Worm (Caenorhabditis elegans) whole organism, mixed stage, embryonic: ENCODE data around the gene C07A9.9.

Experiments
- M03D4.4 ChIP-seq: sonication (generic microtip); optimal IDR thresholded peaks from 2 replicates; lab custom pipeline; 2017; ENCODE audit warnings: mild to moderate bottlenecking, missing genetic modification characterization, missing compliant biosample characterization
- bed-3 ChIP-seq: fragments of 200-800 bp; sonication (Bioruptor generic); optimal IDR thresholded peaks from 3 replicates; lab custom pipeline; 2018; ENCODE audit warnings: mild to moderate bottlenecking, missing genetic modification characterization, moderate library complexity, missing compliant biosample characterization
- blmp-1 ChIP-seq: fragments of 150-350 bp; optimal IDR thresholded peaks from 2 replicates; lab custom pipeline; 2014; ENCODE audit warnings: missing biosample characterization, missing genetic modification characterization
- ceh-39 ChIP-seq: fragments of 150-350 bp; optimal IDR thresholded peaks from 2 replicates; lab custom pipeline; 2014; ENCODE audit warnings: missing biosample characterization, missing genetic modification characterization
- ceh-43 ChIP-seq: fragments of 200-800 bp; sonication (Bioruptor generic); optimal IDR thresholded peaks from 2 replicates; lab custom pipeline; 2018; ENCODE audit warnings: mild to moderate bottlenecking, missing genetic modification characterization, moderate library complexity, missing compliant biosample characterization
- ceh-83 ChIP-seq: fragments of 200-800 bp; sonication (Bioruptor generic); optimal IDR thresholded peaks from 2 replicates; lab custom pipeline; 2018; ENCODE audit warnings: mild to moderate bottlenecking, missing genetic modification characterization, missing compliant biosample characterization
- ces-1 ChIP-seq: fragments of 150-350 bp; optimal IDR thresholded peaks from 2 replicates; lab custom pipeline; 2014; ENCODE audit warnings: missing biosample characterization, missing genetic modification reagents, missing genetic modification characterization
- cnd-1 ChIP-seq: fragments of 200-800 bp; sonication (Bioruptor generic); optimal IDR thresholded peaks from 2 replicates; lab custom pipeline; 2018; ENCODE audit warnings: mild to moderate bottlenecking, missing genetic modification characterization, missing compliant biosample characterization
- drap-1 ChIP-seq: fragments of 200-800 bp; sonication (Bioruptor generic); optimal IDR thresholded peaks from 3 replicates; lab custom pipeline; 2018; ENCODE audit warnings: mild to moderate bottlenecking, missing genetic modification characterization, missing compliant biosample characterization
- elt-1 ChIP-seq: sonication (generic microtip); optimal IDR thresholded peaks from 2 replicates; lab custom pipeline; 2017; ENCODE audit warnings: missing genetic modification characterization, mild to moderate bottlenecking, missing compliant biosample characterization, antibody characterized with exemption, moderate library complexity, borderline replicate concordance; ENCODE audit not compliant: insufficient read depth
- elt-3 ChIP-seq: fragments of 150-350 bp; optimal IDR thresholded peaks from 2 replicates; lab custom pipeline; 2014; ENCODE audit warnings: missing biosample characterization, missing genetic modification characterization
- flh-1 ChIP-seq: fragments of 200-800 bp; sonication (Bioruptor generic); optimal IDR thresholded peaks from 2 replicates; lab custom pipeline; 2018; ENCODE audit warnings: mild to moderate bottlenecking, missing genetic modification characterization, moderate library complexity, missing compliant biosample characterization
- hlh-1 ChIP-seq: fragments of 150-350 bp; optimal IDR thresholded peaks from 2 replicates; lab custom pipeline; 2014; ENCODE audit warnings: missing biosample characterization, missing genetic modification reagents, missing genetic modification characterization
- lin-13 ChIP-seq: fragments of 150-350 bp; optimal IDR thresholded peaks from 2 replicates; lab custom pipeline; 2014; ENCODE audit warnings: missing biosample characterization, missing genetic modification characterization
- lsy-2 ChIP-seq: fragments of 150-350 bp; optimal IDR thresholded peaks from 2 replicates; lab custom pipeline; 2014; ENCODE audit warnings: missing biosample characterization, missing genetic modification characterization
- mab-5 ChIP-seq: fragments of 150-350 bp; optimal IDR thresholded peaks from 2 replicates; lab custom pipeline; 2014; ENCODE audit warnings: missing biosample characterization, missing genetic modification characterization
- mep-1 ChIP-seq: fragments of 150-350 bp; optimal IDR thresholded peaks from 2 replicates; lab custom pipeline; 2017; ENCODE audit warnings: missing biosample characterization, missing genetic modification reagents, missing genetic modification characterization, inconsistent platforms
- mls-2 ChIP-seq: sonication (generic microtip); optimal IDR thresholded peaks from 2 replicates; lab custom pipeline; 2016; ENCODE audit warnings: mild to moderate bottlenecking, missing genetic modification characterization, moderate library complexity, missing compliant biosample characterization
- nhr-12 ChIP-seq: fragments of 150-350 bp; optimal IDR thresholded peaks from 2 replicates; lab custom pipeline; 2014; ENCODE audit warnings: missing biosample characterization, missing genetic modification characterization
- nhr-2 ChIP-seq: fragments of 150-350 bp; optimal IDR thresholded peaks from 2 replicates; lab custom pipeline; 2014; ENCODE audit warnings: missing biosample characterization, missing genetic modification characterization
- nhr-237 ChIP-seq: fragments of 150-350 bp; optimal IDR thresholded peaks from 2 replicates; lab custom pipeline; 2014; ENCODE audit warnings: missing biosample characterization, missing genetic modification characterization
- nhr-28 ChIP-seq: fragments of 150-350 bp; optimal IDR thresholded peaks from 2 replicates; lab custom pipeline; 2014; ENCODE audit warnings: missing biosample characterization, missing genetic modification characterization
- nhr-76 ChIP-seq: sonication (generic microtip); optimal IDR thresholded peaks from 2 replicates; lab custom pipeline; 2017; ENCODE audit warnings: missing biosample characterization, missing genetic modification characterization
- pha-4 ChIP-seq: fragments of 150-350 bp; optimal IDR thresholded peaks from 2 replicates; lab custom pipeline; 2018; ENCODE audit warnings: missing biosample characterization, missing genetic modification reagents, missing genetic modification characterization
- sem-2 ChIP-seq: fragments of 200-800 bp; sonication (Bioruptor generic); optimal IDR thresholded peaks from 2 replicates; lab custom pipeline; 2018; ENCODE audit warnings: mild to moderate bottlenecking, missing genetic modification characterization, missing compliant biosample characterization
- snpc-4 ChIP-seq: fragments of 150-350 bp; optimal IDR thresholded peaks from 2 replicates; lab custom pipeline; 2014; ENCODE audit warnings: missing biosample characterization, missing genetic modification characterization
- sptf-1 ChIP-seq: sonication (generic microtip); optimal IDR thresholded peaks from 2 replicates; lab custom pipeline; 2017; ENCODE audit warnings: mild to moderate bottlenecking, missing genetic modification characterization, moderate library complexity, missing compliant biosample characterization
- tbx-8 ChIP-seq: fragments of 200-800 bp; sonication (Bioruptor generic); optimal IDR thresholded peaks from 2 replicates; lab custom pipeline; 2018; ENCODE audit warnings: mild to moderate bottlenecking, missing genetic modification characterization, moderate library complexity, missing compliant biosample characterization
- unc-120 ChIP-seq: sonication (generic microtip); optimal IDR thresholded peaks from 2 replicates; lab custom pipeline; 2017; ENCODE audit warnings: missing genetic modification characterization, missing compliant biosample characterization; ENCODE audit not compliant: poor library complexity, severe bottlenecking
- unc-39 ChIP-seq: fragments of 150-350 bp; optimal IDR thresholded peaks from 2 replicates; lab custom pipeline; 2014; ENCODE audit warnings: missing biosample characterization, missing genetic modification characterization
- unc-62 ChIP-seq: fragments of 150-350 bp; optimal IDR thresholded peaks from 2 replicates; lab custom pipeline; 2014; ENCODE audit warnings: missing biosample characterization, missing genetic modification reagents, missing genetic modification characterization
- zip-8 ChIP-seq: fragments of 150-350 bp; optimal IDR thresholded peaks from 2 replicates; lab custom pipeline; 2014; ENCODE audit warnings: missing biosample characterization, missing genetic modification characterization
- ztf-11 ChIP-seq: fragments of 150-350 bp; optimal IDR thresholded peaks from 2 replicates; lab custom pipeline; 2014; ENCODE audit warnings: missing biosample characterization, missing genetic modification characterization

The C07A9.9 gene

ce11 chrIII:9629054-9629453 lies 38.4 kb downstream of the C07A9.9 start, which contains the start of gene tbg-1:
TSS of gene tbg-1 (minus strand) at chrIII:9629154.
- TF ChIP-seq unc-62 (GFP tag; lab: Kevin White, UChicago) = no peak

ce11 chrIII:9626602-9627001 lies 40.8 kb downstream of the C07A9.9 start:
- TF ChIP-seq ceh-83 (GFP tag; lab: Kevin White, UChicago) (no peak), nhr-76 (no peak), tbx-8 (no peak), hlh-1 (tag; lab: Kevin White, UChicago) (no peak)

- TF ChIP-seq tbx-8 (no peak), drap-1 (GFP tag; lab: Kevin White, UChicago) (no peak), elt-1 (tag; lab: Kevin White, UChicago) (no peak), hlh-1 (tag; lab: Kevin White, UChicago) (no peak), ces-1 (GFP tag; lab: Kevin White, UChicago) (no peak), ceh-83 (GFP tag; lab: Kevin White, UChicago) (no peak), unc-39 (tag; lab: Kevin White, UChicago) (no peak), blmp-1 (tag; lab: Kevin White, UChicago) (no peak)
Measured at ce11 chrIII:9623460-9623859, 44.0 kb downstream of the C07A9.9 start.

- TF ChIP-seq drap-1 (GFP tag; lab: Kevin White, UChicago) = no peak
- no peak for TF ChIP-seq nhr-28 (tag; lab: Kevin White, UChicago)
- no peak for TF ChIP-seq nhr-12 (tag; lab: Kevin White, UChicago)
- TF ChIP-seq tbx-8 = no peak
- TF ChIP-seq unc-120 (tag; lab: Kevin White, UChicago) = no peak
- TF ChIP-seq sptf-1 = no peak
- TF ChIP-seq nhr-76 = no peak
- TF ChIP-seq nhr-237 (tag; lab: Kevin White, UChicago) = no peak
- no peak for TF ChIP-seq M03D4.4 (tag; lab: Kevin White, UChicago)
- TF ChIP-seq ztf-11 (tag; lab: Kevin White, UChicago) = no peak
- TF ChIP-seq sem-2 (GFP tag; lab: Kevin White, UChicago) = no peak
- no peak for TF ChIP-seq mab-5
- no peak for TF ChIP-seq zip-8 (tag; lab: Kevin White, UChicago)
- TF ChIP-seq, all 35 proteins: peak for 0
Measured at ce11 chrIII:9621840-9622525, 45.5 kb downstream of the C07A9.9 start.

- TF ChIP-seq lsy-2 (tag; lab: Kevin White, UChicago) (no peak), nhr-2 (tag; lab: Kevin White, UChicago) (no peak), nhr-12 (tag; lab: Kevin White, UChicago) (no peak), blmp-1 (tag; lab: Kevin White, UChicago) (no peak), mab-5 (no peak), drap-1 (GFP tag; lab: Kevin White, UChicago) (no peak), nhr-76 (no peak), ceh-43 (GFP tag; lab: Kevin White, UChicago) (no peak), sptf-1 (no peak), bed-3 (GFP tag; lab: Kevin White, UChicago) (no peak), ces-1 (GFP tag; lab: Kevin White, UChicago) (no peak), flh-1 (no peak), pha-4 (tag; lab: Kevin White, UChicago) (no peak), elt-1 (tag; lab: Kevin White, UChicago) (no peak), M03D4.4 (tag; lab: Kevin White, UChicago) (no peak), nhr-237 (tag; lab: Kevin White, UChicago) (no peak), tbx-8 (no peak), ceh-39 (no peak), ztf-11 (tag; lab: Kevin White, UChicago) (no peak)
Measured at ce11 chrIII:9620148-9620547, 47.3 kb downstream of the C07A9.9 start.

- no peak for TF ChIP-seq bed-3 (GFP tag; lab: Kevin White, UChicago)
- TF ChIP-seq M03D4.4 (tag; lab: Kevin White, UChicago) = no peak
- peak; percentile 32 for TF ChIP-seq flh-1
- no peak for TF ChIP-seq sptf-1
- TF ChIP-seq ceh-43 (GFP tag; lab: Kevin White, UChicago) = no peak
- no peak for TF ChIP-seq blmp-1 (tag; lab: Kevin White, UChicago)
- no peak for TF ChIP-seq nhr-28 (tag; lab: Kevin White, UChicago)
- TF ChIP-seq hlh-1 (tag; lab: Kevin White, UChicago) = peak; percentile 25
- no peak for TF ChIP-seq cnd-1 (tag; lab: Kevin White, UChicago)
- TF ChIP-seq ceh-39 = no peak
- TF ChIP-seq zip-8 (tag; lab: Kevin White, UChicago) = no peak
- TF ChIP-seq mls-2 (tag; lab: Kevin White, UChicago) = peak; percentile 23
- no peak for TF ChIP-seq unc-39 (tag; lab: Kevin White, UChicago)
- TF ChIP-seq snpc-4 (tag; lab: Kevin White, UChicago) = no peak
- TF ChIP-seq nhr-2 (tag; lab: Kevin White, UChicago) = no peak
- peak; percentile 8 for TF ChIP-seq mep-1 (tag; lab: Kevin White, UChicago)
- no peak for TF ChIP-seq sem-2 (GFP tag; lab: Kevin White, UChicago)
- no peak for TF ChIP-seq elt-3 (tag; lab: Kevin White, UChicago)
- TF ChIP-seq lin-13 (tag; lab: Kevin White, UChicago) = peak; percentile 19
- peak; percentile 45 for TF ChIP-seq nhr-237 (tag; lab: Kevin White, UChicago)
- TF ChIP-seq nhr-76 = no peak
- TF ChIP-seq ces-1 (GFP tag; lab: Kevin White, UChicago) = peak; percentile 58
- no peak for TF ChIP-seq drap-1 (GFP tag; lab: Kevin White, UChicago)
- no peak for TF ChIP-seq tbx-8
- no peak for TF ChIP-seq nhr-12 (tag; lab: Kevin White, UChicago)
- TF ChIP-seq lsy-2 (tag; lab: Kevin White, UChicago) = peak; percentile 35
Measured at ce11 chrIII:9619079-9619761, 48.2 kb downstream of the C07A9.9 start, which contains the start of gene hlh-11. TSS of gene hlh-11 (plus strand) at chrIII:9619711.
